Fruit fly (Drosophila melanogaster) S2 (cell line): ENCODE measurements around the gene bru2.

Experiments used
- CG8478 ChIP-seq: fragments of >200 bp; optimal IDR thresholded peaks from 2 replicates; lab custom pipeline; 2018
- CTCF ChIP-seq, 2 experiments: fragments of >200 bp; optimal IDR thresholded peaks; 2 replicates each; lab custom pipeline; 2018

DNA sequence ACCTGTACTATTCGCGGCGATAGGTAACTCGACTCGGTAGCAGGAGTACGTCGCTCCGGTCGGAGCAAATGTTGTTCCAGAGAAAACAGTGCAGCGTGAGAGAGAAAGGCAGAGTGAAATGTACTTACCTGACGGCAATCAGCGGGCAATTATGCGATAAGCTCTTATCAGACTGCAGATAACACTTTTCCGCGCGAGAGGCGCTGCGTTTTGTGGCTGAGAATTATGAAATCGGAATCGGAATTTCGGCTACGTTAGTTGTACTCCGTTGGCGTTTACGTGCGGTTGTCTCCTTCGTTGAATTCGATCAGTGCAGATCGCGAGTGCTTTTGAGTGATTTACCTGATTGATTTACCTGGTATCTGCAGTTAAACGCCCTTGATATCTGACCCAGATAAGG lies 3.8 kb downstream of the bru2 start:
- no peak for TF ChIP-seq CTCF (optimal IDR thresholded peaks at IDR 0.05; lab: Kevin White, UChicago)
- no peak for TF ChIP-seq CG8478 (lab: Kevin White, UChicago)
